Worm (Caenorhabditis elegans): ENCODE data around the gene C02F5.14.

- TF ChIP-seq ref-1 (GFP tag; conservative IDR thresholded peaks at IDR 0.05) (no peak), ztf-29 (GFP tag; IDR thresholded peaks at IDR 0.05) (no peak), cog-1 (tag; optimal IDR thresholded peaks at IDR 0.05) (no peak), flt-1 (GFP tag; IDR thresholded peaks at IDR 0.05) (no peak), klf-2 (GFP tag; conservative IDR thresholded peaks at IDR 0.05) (no peak), tab-1 (GFP tag; IDR thresholded peaks at IDR 0.05) (no peak), ztf-23 (GFP tag; IDR thresholded peaks at IDR 0.05) (no peak), med-1 (GFP tag; optimal IDR thresholded peaks at IDR 0.05; ENCODE audit: insufficient read depth) (no peak)
Measured at ce11 chrIII:8226178-8226577, 9.1 kb downstream of the C02F5.14 start, which contains the start of gene rfs-1.

Data from whole organism, midembryonic.